Worm (Caenorhabditis elegans) whole organism, L4/young adult: ENCODE results near the gene srw-32.

Experiments
- W03F9.2 ChIP-seq: fragments of 150-350 bp; optimal IDR thresholded peaks from 2 replicates; lab custom pipeline; 2014; ENCODE audit warnings: missing biosample characterization, missing genetic modification characterization
- dao-5 ChIP-seq: sonication (generic microtip); optimal IDR thresholded peaks from 2 replicates; lab custom pipeline; 2016; ENCODE audit warnings: missing genotype, missing genetic modification characterization, moderate library complexity, missing compliant biosample characterization
- him-1 ChIP-seq: sonication (generic microtip); optimal IDR thresholded peaks from 2 replicates; lab custom pipeline; 2016; ENCODE audit warnings: missing genotype, missing genetic modification reagents, missing genetic modification characterization, missing compliant biosample characterization

ce11 chrV:17473699-17474098, 34.9 kb upstream of the srw-32 start, which contains the start of gene srh-123:
- TF ChIP-seq W03F9.2 (tag; lab: Kevin White, UChicago) = no peak
- TF ChIP-seq him-1 = no peak
- TF ChIP-seq dao-5 (tag; lab: Kevin White, UChicago) = no peak
